Worm (Caenorhabditis elegans) whole organism, L3 larva: ENCODE measurements around the gene ser-4.

Experiments used
- elt-1 ChIP-seq: fragments of 150-350 bp; optimal IDR thresholded peaks from 2 replicates; lab custom pipeline; 2014; ENCODE audit warnings: missing biosample characterization, missing genetic modification characterization
- fkh-10 ChIP-seq: sonication (generic microtip); optimal IDR thresholded peaks from 2 replicates; lab custom pipeline; 2017; ENCODE audit warnings: missing biosample characterization, missing genetic modification reagents, missing genetic modification characterization
- lin-15B ChIP-seq: fragments of 150-350 bp; optimal IDR thresholded peaks from 2 replicates; lab custom pipeline; 2014; ENCODE audit warnings: missing biosample characterization, missing genetic modification characterization
- nhr-12 ChIP-seq: fragments of 150-350 bp; optimal IDR thresholded peaks from 2 replicates; lab custom pipeline; 2014; ENCODE audit warnings: missing biosample characterization, missing genetic modification characterization
- nhr-25 ChIP-seq: sonication (generic microtip); optimal IDR thresholded peaks from 2 replicates; lab custom pipeline; 2017; ENCODE audit warnings: missing biosample characterization, missing genetic modification characterization
- nhr-43 ChIP-seq: sonication (generic microtip); optimal IDR thresholded peaks from 2 replicates; lab custom pipeline; 2016; ENCODE audit warnings: mild to moderate bottlenecking, missing genetic modification characterization, missing compliant biosample characterization; ENCODE audit not compliant: poor library complexity, severe bottlenecking
- pqm-1 ChIP-seq: fragments of 150-350 bp; optimal IDR thresholded peaks from 2 replicates; lab custom pipeline; 2017; ENCODE audit warnings: missing biosample characterization, missing genetic modification characterization, inconsistent platforms
- skn-1 ChIP-seq: fragments of 150-350 bp; optimal IDR thresholded peaks from 2 replicates; lab custom pipeline; 2014; ENCODE audit warnings: missing biosample characterization, missing genetic modification characterization
- tbx-2 ChIP-seq: sonication (generic microtip); optimal IDR thresholded peaks from 2 replicates; lab custom pipeline; 2016; ENCODE audit warnings: mild to moderate bottlenecking, missing genetic modification characterization, missing compliant biosample characterization
- unc-39 ChIP-seq: sonication (generic microtip); optimal IDR thresholded peaks from 4 replicates; lab custom pipeline; 2017; ENCODE audit warnings: missing biosample characterization, missing genetic modification characterization
- zag-1 ChIP-seq: fragments of 150-350 bp; optimal IDR thresholded peaks from 2 replicates; lab custom pipeline; 2014; ENCODE audit warnings: missing biosample characterization, missing genetic modification characterization

DNA sequence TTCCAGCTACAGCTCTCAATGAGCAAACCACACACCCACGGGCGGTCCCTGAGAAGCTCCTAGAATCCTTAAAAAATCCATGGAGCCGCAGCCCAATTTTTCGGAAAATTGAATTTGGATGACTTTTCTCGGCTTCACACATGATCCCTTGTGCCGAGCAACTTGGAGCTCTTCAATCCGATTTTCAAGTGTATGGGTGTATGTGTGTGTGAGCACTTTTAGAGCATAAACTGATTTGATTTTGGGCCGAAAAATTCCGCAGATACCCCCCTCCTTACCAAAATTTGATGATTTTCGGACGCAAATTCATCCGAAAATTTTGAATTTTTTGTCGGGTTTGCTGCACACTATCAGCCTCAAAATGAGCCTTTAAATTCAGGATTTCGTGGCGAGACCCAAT is 1.1 kb downstream of the ser-4 start:
- TF ChIP-seq nhr-43 (tag; lab: Kevin White, UChicago) = no peak
- TF ChIP-seq tbx-2 (tag; lab: Kevin White, UChicago) = no peak
- TF ChIP-seq lin-15B (tag; lab: Kevin White, UChicago) = no peak
- TF ChIP-seq nhr-12 (tag; lab: Kevin White, UChicago) = no peak
- TF ChIP-seq skn-1 (tag; lab: Kevin White, UChicago) = no peak
- no peak for TF ChIP-seq unc-39 (tag; lab: Kevin White, UChicago)
- no peak for TF ChIP-seq nhr-25 (tag; lab: Kevin White, UChicago)
- TF ChIP-seq fkh-10 (GFP tag; lab: Kevin White, UChicago) = peak; percentile 54
- TF ChIP-seq zag-1 = no peak
- TF ChIP-seq elt-1 = no peak
- TF ChIP-seq pqm-1 (tag; lab: Kevin White, UChicago) = no peak
